Fruit fly (Drosophila melanogaster) whole organism: ENCODE data around the gene Crz.

Source experiments
- CG8478 ChIP-seq: fragments of >200 bp; optimal IDR thresholded peaks from 2 replicates; lab custom pipeline; 2018; ENCODE audit warnings: inconsistent platforms
- Dll ChIP-seq: fragments of >200 bp; optimal IDR thresholded peaks from 2 replicates; lab custom pipeline; 2017
- EcR ChIP-seq, 2 experiments: fragments of >200 bp; optimal IDR thresholded peaks; 2 replicates each; lab custom pipeline; 2017; ENCODE audit warnings: missing biosample characterization in 2 of 2, missing genetic modification characterization in 2 of 2, missing genetic modification reagents in 2 of 2
- pan ChIP-seq: fragments of >200 bp; optimal IDR thresholded peaks from 2 replicates; lab custom pipeline; 2017
- psq ChIP-seq: fragments of >200 bp; optimal IDR thresholded peaks from 2 replicates; lab custom pipeline; 2017
- usp ChIP-seq: fragments of >200 bp; optimal IDR thresholded peaks from 2 replicates; lab custom pipeline; 2017; ENCODE audit warnings: missing biosample characterization, missing genetic modification characterization, mixed read lengths

Gene Crz

dm6 chr3R:14285059-14285953 lies 29.3 kb upstream of the Crz start:
- TF ChIP-seq CG8478 (lab: Kevin White, UChicago): no peak

dm6 chr3R:14286320-14287190 lies 28.1 kb upstream of the Crz start, which contains the start of gene trx:
Gene trx (minus strand): TSS chr3R:14286903.
- no peak for TF ChIP-seq Dll (lab: Kevin White, UChicago)

- TF ChIP-seq EcR (GFP tag; optimal IDR thresholded peaks at IDR 0.05; lab: Kevin White, UChicago) (no peak), pan (lab: Kevin White, UChicago) (no peak), psq (lab: Kevin White, UChicago) (no peak), Dll (lab: Kevin White, UChicago) (no peak), CG8478 (lab: Kevin White, UChicago) (no peak), usp (GFP tag; lab: Kevin White, UChicago) (no peak)
These were observed 26.7 kb upstream of the Crz start for dm6 chr3R:14287980-14288379.

- TF ChIP-seq EcR (GFP tag; optimal IDR thresholded peaks at IDR 0.05; lab: Kevin White, UChicago): no peak
- TF ChIP-seq pan (lab: Kevin White, UChicago): no peak
- TF ChIP-seq Dll (lab: Kevin White, UChicago): no peak
- no peak for TF ChIP-seq psq (lab: Kevin White, UChicago)
- TF ChIP-seq CG8478 (lab: Kevin White, UChicago): no peak
- TF ChIP-seq usp (GFP tag; lab: Kevin White, UChicago): no peak
These were observed 25.8 kb upstream of the Crz start, which contains the start of gene red for dm6 chr3R:14288669-14289383. Gene red (plus strand): TSS chr3R:14289071.

dm6 chr3R:14289958-14290835 lies 24.5 kb upstream of the Crz start:
- no peak for TF ChIP-seq psq (lab: Kevin White, UChicago)
- TF ChIP-seq usp (GFP tag; lab: Kevin White, UChicago): no peak

dm6 chr3R:14291431-14291830 lies 23.2 kb upstream of the Crz start:
- TF ChIP-seq Dll (lab: Kevin White, UChicago): no peak
- TF ChIP-seq EcR (GFP tag; optimal IDR thresholded peaks at IDR 0.05; lab: Kevin White, UChicago): no peak
- TF ChIP-seq usp (GFP tag; lab: Kevin White, UChicago): no peak
- no peak for TF ChIP-seq psq (lab: Kevin White, UChicago)
- TF ChIP-seq CG8478 (lab: Kevin White, UChicago): no peak
- no peak for TF ChIP-seq pan (lab: Kevin White, UChicago)

dm6 chr3R:14292307-14292711 lies 22.3 kb upstream of the Crz start:
- TF ChIP-seq Dll (lab: Kevin White, UChicago) (no peak), CG8478 (lab: Kevin White, UChicago) (no peak), usp (GFP tag; lab: Kevin White, UChicago) (no peak), pan (lab: Kevin White, UChicago) (no peak), psq (lab: Kevin White, UChicago) (no peak), EcR (GFP tag; optimal IDR thresholded peaks at IDR 0.05; lab: Kevin White, UChicago) (no peak)

dm6 chr3R:14294397-14295018 lies 20.1 kb upstream of the Crz start:
- TF ChIP-seq psq (lab: Kevin White, UChicago) (no peak), usp (GFP tag; lab: Kevin White, UChicago) (no peak), EcR (GFP tag; optimal IDR thresholded peaks at IDR 0.05; lab: Kevin White, UChicago) (no peak), Dll (lab: Kevin White, UChicago) (no peak), CG8478 (lab: Kevin White, UChicago) (no peak), pan (lab: Kevin White, UChicago) (no peak)

dm6 chr3R:14296126-14296525 lies 18.5 kb upstream of the Crz start:
- TF ChIP-seq Dll (lab: Kevin White, UChicago): no peak
- no peak for TF ChIP-seq pan (lab: Kevin White, UChicago)
- no peak for TF ChIP-seq psq (lab: Kevin White, UChicago)
- no peak for TF ChIP-seq CG8478 (lab: Kevin White, UChicago)
- no peak for TF ChIP-seq usp (GFP tag; lab: Kevin White, UChicago)
- no peak for TF ChIP-seq EcR (GFP tag; optimal IDR thresholded peaks at IDR 0.05; lab: Kevin White, UChicago)

dm6 chr3R:14296700-14297099 lies 18.0 kb upstream of the Crz start:
- TF ChIP-seq EcR (GFP tag; optimal IDR thresholded peaks at IDR 0.05; lab: Kevin White, UChicago) (no peak), psq (lab: Kevin White, UChicago) (no peak), usp (GFP tag; lab: Kevin White, UChicago) (no peak), CG8478 (lab: Kevin White, UChicago) (no peak)
